Worm (Caenorhabditis elegans) whole organism, early embryonic: ENCODE measurements around the gene C17B7.9.

Experiments
- B0310.2 ChIP-seq: sonication (generic microtip); optimal IDR thresholded peaks from 2 replicates; lab custom pipeline; 2016; ENCODE audit warnings: mild to moderate bottlenecking, missing genetic modification characterization, missing compliant biosample characterization
- F13C5.2 ChIP-seq: sonication (generic microtip); optimal IDR thresholded peaks from 2 replicates; lab custom pipeline; 2017; ENCODE audit warnings: mild to moderate bottlenecking, missing genetic modification characterization, inconsistent platforms, missing compliant biosample characterization
- aly-1 ChIP-seq: sonication (generic microtip); optimal IDR thresholded peaks from 2 replicates; lab custom pipeline; 2016; ENCODE audit warnings: missing genetic modification characterization, missing compliant biosample characterization
- ama-1 ChIP-seq: fragments of 150-350 bp; optimal IDR thresholded peaks from 2 replicates; lab custom pipeline; 2014
- ceh-13 ChIP-seq: fragments of 200-800 bp; sonication (Bioruptor generic); optimal IDR thresholded peaks from 2 replicates; lab custom pipeline; 2018; ENCODE audit warnings: mild to moderate bottlenecking, missing genetic modification characterization, missing compliant biosample characterization
- ceh-36 ChIP-seq: sonication (generic microtip); optimal IDR thresholded peaks from 2 replicates; lab custom pipeline; 2016; ENCODE audit warnings: missing genetic modification characterization, inconsistent platforms, missing compliant biosample characterization
- ets-7 ChIP-seq: sonication (generic microtip); optimal IDR thresholded peaks from 2 replicates; lab custom pipeline; 2016; ENCODE audit warnings: missing genotype, missing genetic modification characterization, missing compliant biosample characterization
- flt-1 ChIP-seq: fragments of 200-800 bp; sonication (Bioruptor generic); IDR thresholded peaks from 2 replicates; pipeline ENCODE4 v1.3.6; 2022; ENCODE audit warnings: missing genetic modification characterization, missing compliant biosample characterization
- hmbx-1 ChIP-seq: sonication (generic microtip); optimal IDR thresholded peaks from 2 replicates; lab custom pipeline; 2016; ENCODE audit warnings: mild to moderate bottlenecking, missing genetic modification characterization, missing compliant biosample characterization
- hmg-4 ChIP-seq: fragments of 200-800 bp; sonication (Bioruptor generic); optimal IDR thresholded peaks from 2 replicates; lab custom pipeline; 2018; ENCODE audit warnings: mild to moderate bottlenecking, missing genetic modification characterization, missing compliant biosample characterization
- hnd-1 ChIP-seq: sonication (generic microtip); optimal IDR thresholded peaks from 2 replicates; lab custom pipeline; 2016; ENCODE audit warnings: missing genetic modification characterization, missing compliant biosample characterization
- pes-1 ChIP-seq: fragments of 200-800 bp; sonication (Bioruptor generic); IDR thresholded peaks from 2 replicates; pipeline ENCODE4 v1.3.6; 2022; ENCODE audit warnings: missing genetic modification reagents, missing genetic modification characterization, missing compliant biosample characterization
- scrt-1 ChIP-seq: fragments of 200-800 bp; sonication (Bioruptor generic); IDR thresholded peaks from 2 replicates; pipeline ENCODE4 v1.3.6; 2022; ENCODE audit warnings: missing genetic modification characterization, missing compliant biosample characterization
- sea-1 ChIP-seq: fragments of 200-800 bp; sonication (Bioruptor generic); conservative IDR thresholded peaks from 2 replicates; pipeline ENCODE4 v1.3.6; 2022; ENCODE audit warnings: missing genetic modification characterization, missing compliant biosample characterization
- tbx-11 ChIP-seq: fragments of 200-800 bp; sonication (Bioruptor generic); IDR thresholded peaks from 2 replicates; pipeline ENCODE4 v1.3.6; 2022; ENCODE audit warnings: missing genetic modification characterization, missing compliant biosample characterization
- tbx-37 ChIP-seq: fragments of 200-800 bp; sonication (Bioruptor generic); conservative IDR thresholded peaks from 2 replicates; pipeline ENCODE4 v1.3.6; 2022; ENCODE audit warnings: missing genetic modification reagents, missing genetic modification characterization, missing compliant biosample characterization
- tra-4 ChIP-seq: sonication (generic microtip); optimal IDR thresholded peaks from 2 replicates; lab custom pipeline; 2017; ENCODE audit warnings: missing genetic modification characterization, missing compliant biosample characterization

Gene C17B7.9

ce11 chrV:3357106-3357505, 25.2 kb upstream of the C17B7.9 start, which contains the start of gene scrm-3:
TSS of gene scrm-3 (minus strand) at chrV:3357206.
- TF ChIP-seq tbx-11 (GFP tag; lab: Robert Waterston, UW) (no peak), tbx-37 (GFP tag; lab: Robert Waterston, UW) (no peak), hmbx-1 (tag; lab: Kevin White, UChicago) (no peak), hmg-4 (GFP tag; lab: Kevin White, UChicago) (no peak), flt-1 (no peak), B0310.2 (tag; lab: Kevin White, UChicago) (no peak), F13C5.2 (tag; lab: Kevin White, UChicago) (no peak), scrt-1 (GFP tag; lab: Robert Waterston, UW) (no peak), ets-7 (tag; lab: Kevin White, UChicago) (no peak), sea-1 (GFP tag; lab: Robert Waterston, UW) (no peak), tra-4 (tag; lab: Kevin White, UChicago) (no peak)

DNA sequence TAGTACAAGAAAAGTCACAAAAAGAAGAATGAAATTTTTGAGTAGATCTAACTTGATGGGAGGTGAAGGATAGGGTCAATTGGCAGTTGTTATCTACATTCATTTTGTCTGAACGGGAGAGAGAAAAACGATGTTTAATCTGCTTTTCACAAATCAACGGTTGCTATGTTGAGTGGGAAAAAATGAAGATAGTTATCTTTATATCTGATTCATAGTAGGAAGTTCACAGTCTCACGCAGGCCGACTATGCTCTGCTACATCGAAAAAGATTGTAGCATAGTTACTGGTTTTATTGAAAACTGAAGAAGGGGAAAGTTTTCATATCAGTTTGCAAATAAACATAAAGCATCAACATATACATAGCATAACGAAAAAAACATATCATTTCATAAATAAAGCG, 23.6 kb upstream of the C17B7.9 start:
- TF ChIP-seq hmbx-1 (tag; lab: Kevin White, UChicago) = no peak
- no peak for TF ChIP-seq hmg-4 (GFP tag; lab: Kevin White, UChicago)
- no peak for TF ChIP-seq sea-1 (GFP tag; lab: Robert Waterston, UW)
- no peak for TF ChIP-seq B0310.2 (tag; lab: Kevin White, UChicago)
- TF ChIP-seq F13C5.2 (tag; lab: Kevin White, UChicago) = no peak
- TF ChIP-seq ama-1 (lab: Kevin White, UChicago) = no peak
- no peak for TF ChIP-seq tbx-11 (GFP tag; lab: Robert Waterston, UW)
- no peak for TF ChIP-seq scrt-1 (GFP tag; lab: Robert Waterston, UW)
- TF ChIP-seq ceh-13 (GFP tag; lab: Kevin White, UChicago) = no peak
- TF ChIP-seq hnd-1 = no peak
- no peak for TF ChIP-seq pes-1 (GFP tag; lab: Robert Waterston, UW)
- no peak for TF ChIP-seq flt-1
- TF ChIP-seq tra-4 (tag; lab: Kevin White, UChicago) = no peak

ce11 chrV:3352925-3353324, 21.0 kb upstream of the C17B7.9 start, which contains the start of gene C17B7.12:
TSS of gene C17B7.12 (plus strand) at chrV:3353225.
- TF ChIP-seq hnd-1 = no peak
- TF ChIP-seq ceh-36 (tag; lab: Kevin White, UChicago) = no peak
- no peak for TF ChIP-seq tbx-11 (GFP tag; lab: Robert Waterston, UW)
- TF ChIP-seq tra-4 (tag; lab: Kevin White, UChicago) = no peak
- no peak for TF ChIP-seq flt-1
- no peak for TF ChIP-seq B0310.2 (tag; lab: Kevin White, UChicago)

DNA sequence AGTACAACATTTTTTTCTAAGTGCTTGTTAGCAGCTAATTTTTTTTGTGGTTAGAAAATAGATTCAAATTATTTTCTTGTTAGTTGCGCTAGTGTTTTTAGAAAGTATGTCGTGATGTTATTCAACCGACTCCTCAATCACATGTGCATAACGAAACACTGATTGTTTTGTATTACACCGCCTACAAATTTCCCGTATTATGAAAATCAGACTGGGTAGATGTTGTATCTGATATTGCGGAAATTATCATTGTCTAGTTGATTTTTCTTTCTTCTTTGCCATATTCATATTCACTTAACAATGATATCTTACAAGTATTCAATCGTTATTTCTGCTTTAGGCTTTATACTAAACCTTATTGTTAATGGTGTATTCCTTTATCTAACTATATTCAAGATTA, 19.3 kb upstream of the C17B7.9 start, which contains the start of gene str-63:
Gene str-63, plus strand, starts transcription at position 301 of the 400 bp plus-strand sequence.
- TF ChIP-seq flt-1 (no peak), tra-4 (tag; lab: Kevin White, UChicago) (no peak), tbx-11 (GFP tag; lab: Robert Waterston, UW) (no peak), hmg-4 (GFP tag; lab: Kevin White, UChicago) (no peak)

ce11 chrV:3349877-3350276, 18.0 kb upstream of the C17B7.9 start, which contains the start of gene C17B7.15:
TSS of gene C17B7.15 (plus strand) at chrV:3350177.
- TF ChIP-seq tbx-11 (GFP tag; lab: Robert Waterston, UW) (no peak), ama-1 (lab: Kevin White, UChicago) (no peak), ceh-13 (GFP tag; lab: Kevin White, UChicago) (no peak), hnd-1 (no peak), hmg-4 (GFP tag; lab: Kevin White, UChicago) (no peak), tra-4 (tag; lab: Kevin White, UChicago) (no peak), ceh-36 (tag; lab: Kevin White, UChicago) (no peak), ets-7 (tag; lab: Kevin White, UChicago) (no peak), hmbx-1 (tag; lab: Kevin White, UChicago) (no peak), flt-1 (no peak), sea-1 (GFP tag; lab: Robert Waterston, UW) (no peak), pes-1 (GFP tag; lab: Robert Waterston, UW) (no peak), scrt-1 (GFP tag; lab: Robert Waterston, UW) (no peak)

DNA sequence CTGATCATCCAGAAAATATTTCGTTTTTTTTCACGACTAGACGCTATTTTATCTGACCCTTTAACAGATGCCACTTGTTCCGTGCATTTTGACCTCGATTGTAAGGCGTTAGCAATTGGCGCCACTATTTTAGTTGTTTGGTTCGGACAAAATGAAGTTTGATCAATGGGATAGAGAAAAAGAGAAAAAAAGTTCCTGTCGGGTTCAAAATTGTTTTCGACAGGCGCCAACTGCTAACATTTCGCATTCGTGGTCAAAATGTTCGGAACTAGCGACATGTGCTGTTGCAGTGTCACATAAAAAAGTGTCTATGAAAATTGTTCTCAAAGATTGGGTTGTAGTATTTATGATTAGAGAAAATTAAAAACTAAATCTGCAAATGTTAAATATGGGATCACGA, 15.6 kb upstream of the C17B7.9 start:
- TF ChIP-seq flt-1 = no peak
- no peak for TF ChIP-seq ets-7 (tag; lab: Kevin White, UChicago)
- no peak for TF ChIP-seq tbx-37 (GFP tag; lab: Robert Waterston, UW)
- no peak for TF ChIP-seq hmg-4 (GFP tag; lab: Kevin White, UChicago)
- TF ChIP-seq hmbx-1 (tag; lab: Kevin White, UChicago) = no peak
- TF ChIP-seq ceh-36 (tag; lab: Kevin White, UChicago) = no peak
- no peak for TF ChIP-seq scrt-1 (GFP tag; lab: Robert Waterston, UW)
- no peak for TF ChIP-seq ama-1 (lab: Kevin White, UChicago)
- TF ChIP-seq B0310.2 (tag; lab: Kevin White, UChicago) = no peak
- TF ChIP-seq aly-1 (tag; lab: Kevin White, UChicago) = no peak
- TF ChIP-seq hnd-1 = no peak
- no peak for TF ChIP-seq F13C5.2 (tag; lab: Kevin White, UChicago)
- TF ChIP-seq tra-4 (tag; lab: Kevin White, UChicago) = no peak

DNA sequence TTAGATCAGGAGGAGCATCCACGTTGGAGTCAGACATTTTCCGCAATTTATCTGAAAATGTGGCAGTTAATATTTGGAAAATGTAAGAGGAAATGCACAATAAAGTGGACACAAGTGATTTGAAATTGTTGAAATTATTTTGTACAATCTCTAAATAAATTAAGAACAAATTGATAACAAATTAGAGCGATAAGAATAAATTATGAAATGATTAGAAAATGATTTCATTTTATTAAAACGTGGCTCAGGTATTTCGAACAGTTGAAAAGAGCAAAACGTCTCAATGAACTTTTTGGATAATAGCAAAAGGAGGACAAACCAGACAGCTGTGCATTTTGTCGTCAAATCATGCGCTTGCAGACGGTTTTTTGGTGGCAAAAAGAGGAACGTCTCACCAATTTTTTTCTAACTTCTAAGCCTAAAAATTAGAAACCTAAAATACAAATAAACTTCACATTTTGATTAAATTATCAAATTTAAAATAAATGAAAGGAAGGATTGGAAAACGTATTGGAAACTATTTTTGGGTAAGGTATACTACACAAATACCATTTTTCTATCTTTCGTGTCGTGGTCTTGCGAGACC, 14.6 kb upstream of the C17B7.9 start, which contains the start of gene fbxa-65:
Gene fbxa-65, minus strand, starts transcription at position 51 of the 586 bp plus-strand sequence.
- no peak for TF ChIP-seq hnd-1
- TF ChIP-seq B0310.2 (tag; lab: Kevin White, UChicago) = no peak
- TF ChIP-seq scrt-1 (GFP tag; lab: Robert Waterston, UW) = no peak
- TF ChIP-seq ceh-36 (tag; lab: Kevin White, UChicago) = no peak
- TF ChIP-seq hmg-4 (GFP tag; lab: Kevin White, UChicago) = no peak
- TF ChIP-seq hmbx-1 (tag; lab: Kevin White, UChicago) = no peak
- no peak for TF ChIP-seq sea-1 (GFP tag; lab: Robert Waterston, UW)
- no peak for TF ChIP-seq ama-1 (lab: Kevin White, UChicago)
